Fruit fly (Drosophila melanogaster) whole organism, embryonic: Measurements from ENCODE around the gene CG5180.
A peak's percentile ranks its signal among the peaks of the same experiment; 100 is the strongest.

Experiments
- B-H2 ChIP-seq: fragments of 200-800 bp; sonication (Bioruptor generic); optimal IDR thresholded peaks from 2 replicates; lab custom pipeline; 2018; ENCODE audit warnings: missing biosample characterization, mild to moderate bottlenecking, missing genetic modification characterization
- CG16863 ChIP-seq: fragments of 200-800 bp; sonication (Bioruptor generic); optimal IDR thresholded peaks from 3 replicates; lab custom pipeline; 2016; ENCODE audit warnings: missing biosample characterization, missing genetic modification characterization
- CG18619 ChIP-seq: fragments of 200-800 bp; sonication (Bioruptor generic); optimal IDR thresholded peaks from 3 replicates; lab custom pipeline; 2017; ENCODE audit warnings: missing biosample characterization, mild to moderate bottlenecking, missing genetic modification characterization
- CG2129 ChIP-seq: fragments of 200-800 bp; sonication (Bioruptor generic); IDR thresholded peaks from 2 replicates; pipeline ENCODE4 v1.3.6; 2022; ENCODE audit warnings: missing biosample characterization, missing genetic modification characterization; ENCODE audit not compliant: partially characterized antibody
- CG30431 ChIP-seq: fragments of 200-800 bp; sonication (Bioruptor generic); optimal IDR thresholded peaks from 2 replicates; lab custom pipeline; 2017; ENCODE audit warnings: missing biosample characterization, missing genetic modification characterization
- CG33557 ChIP-seq: fragments of 200-800 bp; sonication (Bioruptor generic); optimal IDR thresholded peaks from 2 replicates; lab custom pipeline; 2019; ENCODE audit warnings: missing biosample characterization, mild to moderate bottlenecking, missing genetic modification characterization, moderate library complexity
- CG3847 ChIP-seq: fragments of 200-800 bp; sonication (Bioruptor generic); IDR thresholded peaks from 2 replicates; pipeline ENCODE4 v1.3.6; 2022; ENCODE audit warnings: missing biosample characterization, missing genetic modification characterization
- CG6254 ChIP-seq: fragments of 200-800 bp; sonication (Bioruptor generic); optimal IDR thresholded peaks from 3 replicates; lab custom pipeline; 2017; ENCODE audit warnings: mild to moderate bottlenecking, missing biosample characterization, missing genetic modification reagents, missing genetic modification characterization
- CG8924 ChIP-seq: fragments of 200-800 bp; optimal IDR thresholded peaks from 3 replicates; lab custom pipeline; 2019; ENCODE audit warnings: missing biosample characterization, mild to moderate bottlenecking, missing genetic modification characterization, moderate library complexity
- CG9817 ChIP-seq: fragments of 200-800 bp; sonication (Bioruptor generic); optimal IDR thresholded peaks from 2 replicates; lab custom pipeline; 2018; ENCODE audit warnings: missing biosample characterization, mild to moderate bottlenecking, missing genetic modification characterization, moderate library complexity
- CrebB ChIP-seq: fragments of 200-800 bp; sonication (Bioruptor generic); optimal IDR thresholded peaks from 3 replicates; lab custom pipeline; 2018; ENCODE audit warnings: missing biosample characterization, mild to moderate bottlenecking, missing genetic modification characterization
- E2f2 ChIP-seq: fragments of 200-800 bp; sonication (Bioruptor generic); IDR thresholded peaks from 2 replicates; pipeline ENCODE4 v1.3.6; 2022; ENCODE audit warnings: missing biosample characterization, missing genetic modification characterization
- MESR4 ChIP-seq: fragments of 200-800 bp; sonication (Bioruptor generic); optimal IDR thresholded peaks from 2 replicates; lab custom pipeline; 2018; ENCODE audit warnings: missing biosample characterization, mild to moderate bottlenecking, missing genetic modification characterization, moderate library complexity
- NC2α ChIP-seq: fragments of 200-800 bp; sonication (Bioruptor generic); optimal IDR thresholded peaks from 2 replicates; lab custom pipeline; 2016; ENCODE audit warnings: missing biosample characterization, missing genetic modification characterization
- Nf-YC ChIP-seq: fragments of 200-800 bp; optimal IDR thresholded peaks from 3 replicates; lab custom pipeline; 2019; ENCODE audit warnings: missing biosample characterization, mild to moderate bottlenecking, missing genetic modification characterization, moderate library complexity
- Optix ChIP-seq: fragments of 200-800 bp; sonication (Bioruptor generic); IDR thresholded peaks from 3 replicates; pipeline ENCODE4 v1.3.6; 2022; ENCODE audit warnings: missing biosample characterization, missing genetic modification characterization
- Six4 ChIP-seq: fragments of 200-800 bp; sonication (Bioruptor generic); optimal IDR thresholded peaks from 2 replicates; lab custom pipeline; 2016; ENCODE audit warnings: missing biosample characterization, missing genetic modification characterization
- Sox100B ChIP-seq: fragments of 200-800 bp; sonication (Bioruptor generic); optimal IDR thresholded peaks from 3 replicates; lab custom pipeline; 2018; ENCODE audit warnings: missing biosample characterization, mild to moderate bottlenecking, missing genetic modification characterization
- Sry-β ChIP-seq: fragments of 200-800 bp; sonication (Bioruptor generic); optimal IDR thresholded peaks from 2 replicates; lab custom pipeline; 2018; ENCODE audit warnings: missing biosample characterization, mild to moderate bottlenecking, missing genetic modification characterization, moderate library complexity
- abd-A ChIP-seq: fragments of 200-800 bp; sonication (Bioruptor generic); optimal IDR thresholded peaks from 3 replicates; lab custom pipeline; 2019; ENCODE audit warnings: missing biosample characterization, mild to moderate bottlenecking, missing genetic modification characterization, moderate library complexity
- amos ChIP-seq: fragments of 200-800 bp; sonication (Bioruptor generic); IDR thresholded peaks from 2 replicates; pipeline ENCODE4 v1.3.6; 2022; ENCODE audit warnings: missing biosample characterization, missing genetic modification characterization; ENCODE audit not compliant: partially characterized antibody
- ap ChIP-seq: fragments of 200-800 bp; sonication (Bioruptor generic); IDR thresholded peaks from 2 replicates; pipeline ENCODE4 v1.3.6; 2022; ENCODE audit warnings: missing biosample characterization, missing genetic modification characterization
- ase ChIP-seq: fragments of 200-800 bp; sonication (Bioruptor generic); IDR thresholded peaks from 3 replicates; pipeline ENCODE4 v1.3.6; 2022; ENCODE audit warnings: missing biosample characterization, missing genetic modification characterization
- ci ChIP-seq: fragments of 200-800 bp; sonication (Bioruptor generic); IDR thresholded peaks from 3 replicates; pipeline ENCODE4 v1.3.6; 2022; ENCODE audit warnings: missing biosample characterization, missing genetic modification characterization
- dpn ChIP-seq, 2 experiments: fragments of 200-800 bp; sonication (Bioruptor generic); optimal IDR thresholded peaks; 3 replicates each; lab custom pipeline; 2016; ENCODE audit warnings: missing biosample characterization in 2 of 2, missing genetic modification characterization in 2 of 2
- dysf ChIP-seq: fragments of 200-800 bp; sonication (Bioruptor generic); IDR thresholded peaks from 3 replicates; pipeline ENCODE4 v1.3.6; 2022; ENCODE audit warnings: missing biosample characterization, missing genetic modification characterization
- fd3F ChIP-seq: fragments of 200-800 bp; sonication (Bioruptor generic); optimal IDR thresholded peaks from 2 replicates; lab custom pipeline; 2018; ENCODE audit warnings: missing biosample characterization, mild to moderate bottlenecking, missing genetic modification characterization, moderate library complexity
- gsb ChIP-seq: fragments of 200-800 bp; sonication (Bioruptor generic); IDR thresholded peaks from 2 replicates; pipeline ENCODE4 v1.3.6; 2022; ENCODE audit warnings: missing biosample characterization, missing genetic modification characterization
- gsb-n ChIP-seq: fragments of 200-800 bp; sonication (Bioruptor generic); optimal IDR thresholded peaks from 3 replicates; lab custom pipeline; 2018; ENCODE audit warnings: missing biosample characterization, mild to moderate bottlenecking, missing genetic modification characterization
- inv ChIP-seq: fragments of 200-800 bp; sonication (Bioruptor generic); IDR thresholded peaks from 2 replicates; pipeline ENCODE4 v1.3.6; 2022; ENCODE audit warnings: missing biosample characterization, missing genetic modification characterization; ENCODE audit not compliant: partially characterized antibody
- kay ChIP-seq: fragments of 200-800 bp; sonication (Bioruptor generic); optimal IDR thresholded peaks from 2 replicates; lab custom pipeline; 2016; ENCODE audit warnings: missing biosample characterization, missing genetic modification characterization
- kni ChIP-seq: fragments of 200-800 bp; sonication (Bioruptor generic); optimal IDR thresholded peaks from 3 replicates; lab custom pipeline; 2017; ENCODE audit warnings: mild to moderate bottlenecking, missing biosample characterization, missing genetic modification reagents, missing genetic modification characterization
- lab ChIP-seq: fragments of 200-800 bp; sonication (Bioruptor generic); optimal IDR thresholded peaks from 3 replicates; lab custom pipeline; 2017; ENCODE audit warnings: missing biosample characterization, missing genetic modification characterization, mild to moderate bottlenecking, moderate library complexity, missing genetic modification reagents
- lilli ChIP-seq: fragments of 200-800 bp; sonication (Bioruptor generic); optimal IDR thresholded peaks from 3 replicates; lab custom pipeline; 2016; ENCODE audit warnings: missing biosample characterization, missing genetic modification characterization
- mirr ChIP-seq: fragments of 200-800 bp; sonication (Bioruptor generic); optimal IDR thresholded peaks from 3 replicates; lab custom pipeline; 2018; ENCODE audit warnings: missing biosample characterization, mild to moderate bottlenecking, missing genetic modification characterization
- pan ChIP-seq, 4 experiments: fragments of >200 bp in 3 of 4; fragments of 200-800 bp in 1 of 4; sonication (Bioruptor generic) in 1 of 4; optimal IDR thresholded peaks in 3 of 4; IDR thresholded peaks in 1 of 4; 2 replicates each; pipeline versions ENCODE4 v1.3.6 to Lab custom; 2017 to 2022; ENCODE audit warnings: missing biosample characterization in 2 of 4, missing genetic modification characterization in 2 of 4, mixed read lengths in 1 of 4
- stc ChIP-seq: fragments of 200-800 bp; sonication (Bioruptor generic); IDR thresholded peaks from 2 replicates; pipeline ENCODE4 v1.3.6; 2022; ENCODE audit warnings: missing biosample characterization, missing genetic modification characterization
- tll ChIP-seq, 2 experiments: fragments of 200-800 bp in 1 of 2; fragments of >200 bp in 1 of 2; sonication (Bioruptor generic) in 1 of 2; optimal IDR thresholded peaks; 2 replicates each; lab custom pipeline; 2017 to 2019; ENCODE audit warnings: missing biosample characterization in 2 of 2, missing genetic modification characterization in 2 of 2, mild to moderate bottlenecking in 1 of 2, moderate library complexity in 1 of 2
- trh ChIP-seq: fragments of 200-800 bp; sonication (Bioruptor generic); optimal IDR thresholded peaks from 2 replicates; lab custom pipeline; 2016; ENCODE audit warnings: missing biosample characterization, missing genetic modification characterization
- tup ChIP-seq: fragments of 200-800 bp; sonication (Bioruptor generic); optimal IDR thresholded peaks from 2 replicates; lab custom pipeline; 2016; ENCODE audit warnings: missing biosample characterization, mild to moderate bottlenecking, missing genetic modification characterization, moderate library complexity

Gene CG5180

DNA sequence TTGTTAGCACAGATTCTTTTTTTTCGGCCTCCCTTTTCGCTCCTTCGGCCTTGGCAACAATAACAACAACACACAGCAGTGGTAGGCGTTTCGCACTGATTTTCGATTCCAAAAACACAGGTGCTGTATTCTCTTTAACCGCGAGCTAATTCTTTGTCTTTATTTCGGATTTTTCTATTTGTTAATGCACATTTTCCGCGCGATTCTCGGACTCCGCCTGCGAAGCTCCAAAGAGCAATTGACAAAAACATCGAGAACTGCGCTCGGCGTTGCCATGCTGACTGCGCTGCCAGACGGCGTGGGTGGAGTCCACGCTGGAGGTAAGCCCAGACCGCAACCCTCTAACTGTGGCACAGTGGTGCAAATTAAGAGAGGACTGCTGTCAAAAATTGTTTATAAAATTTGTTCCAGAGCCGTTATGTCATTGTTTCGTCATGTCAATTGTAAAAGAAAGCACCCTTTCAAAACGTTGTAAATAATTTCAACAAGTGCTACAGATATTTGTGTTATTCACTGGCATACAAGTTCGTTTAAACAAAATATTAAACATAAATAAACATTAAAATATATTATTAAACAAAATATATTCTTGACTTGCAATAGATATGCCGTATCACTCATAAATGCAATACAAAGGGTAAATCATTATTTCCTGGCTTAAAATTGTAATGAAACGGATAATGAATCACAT lies at the start of gene CG5180, which contains the start of gene DPCoAC (continued):
- peak; percentile 47 for TF ChIP-seq kni (GFP tag; lab: Kevin White, UChicago)
- TF ChIP-seq lilli (GFP tag; lab: Kevin White, UChicago) = peak; percentile 77
- TF ChIP-seq Six4 = peak; percentile 60
- TF ChIP-seq CrebB = peak; percentile 58
- peak in 1 of 2 experiments; percentile 12 for TF ChIP-seq tll (GFP tag; optimal IDR thresholded peaks at IDR 0.05; lab: Kevin White, UChicago)
- TF ChIP-seq B-H2 = peak; percentile 54
- peak; percentile 12 for TF ChIP-seq CG6254 (GFP tag; lab: Kevin White, UChicago)
- TF ChIP-seq CG18619 = peak; percentile 33
- peak; percentile 56 for TF ChIP-seq CG9817 (tag; lab: Kevin White, UChicago)
- TF ChIP-seq ase (GFP tag; lab: Robert Waterston, UW) = no peak; the same call in 2 of the 3 replicates
- TF ChIP-seq pan (optimal IDR thresholded peaks at IDR 0.05; lab: Kevin White, UChicago) = no peak
- TF ChIP-seq pan (GFP tag; optimal IDR thresholded peaks at IDR 0.05 in 1 of 2, IDR thresholded peaks at IDR 0.05 in 1 of 2) = peak in 1 of 2 experiments; percentile 76
- peak; percentile 48 for TF ChIP-seq Sox100B (GFP tag; lab: Kevin White, UChicago)
- TF ChIP-seq fd3F = peak; percentile 48
- TF ChIP-seq CG30431 (GFP tag; lab: Kevin White, UChicago) = peak; percentile 53
- 0 out of 2 replicates have a peak, but pooled peaks have one; percentile 40 for TF ChIP-seq gsb (GFP tag; lab: Robert Waterston, UW)
- peak; percentile 16 for TF ChIP-seq CG33557
- TF ChIP-seq dysf = peak; percentile 73
- peak; percentile 50 for TF ChIP-seq mirr (GFP tag; lab: Kevin White, UChicago)
- peak; percentile 1 for TF ChIP-seq tup (GFP tag; lab: Kevin White, UChicago)
- TF ChIP-seq trh (GFP tag; lab: Kevin White, UChicago) = no peak
- TF ChIP-seq dpn (GFP tag; optimal IDR thresholded peaks at IDR 0.05; lab: Kevin White, UChicago) = peak; percentile 68 to 73
- peak; percentile 89 for TF ChIP-seq CG3847 (GFP tag; lab: Robert Waterston, UW)
- no peak for TF ChIP-seq NC2α
- TF ChIP-seq ap (GFP tag; lab: Robert Waterston, UW) = peak; percentile 41; the same call in 1 of the 2 replicates
- peak; percentile 60; the same call in 1 of the 2 replicates for TF ChIP-seq inv (GFP tag; lab: Robert Waterston, UW)
- peak; percentile 12; the same call in 1 of the 2 replicates for TF ChIP-seq E2f2 (GFP tag; lab: Robert Waterston, UW)
- TF ChIP-seq CG16863 (GFP tag; lab: Kevin White, UChicago) = peak; percentile 51
- TF ChIP-seq MESR4 (GFP tag; lab: Kevin White, UChicago) = peak; percentile 74
- peak; percentile 76 for TF ChIP-seq ci (GFP tag; lab: Robert Waterston, UW)
- TF ChIP-seq CG8924 (tag; lab: Kevin White, UChicago) = peak; percentile 59
- peak; percentile 68 for TF ChIP-seq lab (GFP tag; lab: Kevin White, UChicago)
- peak; percentile 78 for TF ChIP-seq amos (GFP tag; lab: Robert Waterston, UW)
- peak; percentile 12 for TF ChIP-seq Sry-β (GFP tag; lab: Kevin White, UChicago)
- peak; percentile 5 for TF ChIP-seq kay
- peak; percentile 38 for TF ChIP-seq Nf-YC (tag; lab: Kevin White, UChicago)
- peak; percentile 15 for TF ChIP-seq gsb-n (tag; lab: Kevin White, UChicago)
- peak; percentile 34 for TF ChIP-seq abd-A (tag; lab: Kevin White, UChicago)
- TF ChIP-seq stc (GFP tag; lab: Robert Waterston, UW) = peak; percentile 38; the same call in 1 of the 2 replicates
- no peak for TF ChIP-seq CG2129 (GFP tag; lab: Robert Waterston, UW)
- peak; percentile 52; the same call in 1 of the 3 replicates for TF ChIP-seq Optix (GFP tag; lab: Robert Waterston, UW)
